Fruit fly (Drosophila melanogaster) whole organism, prepupa: Measurements from ENCODE around the gene CG43672.

Experiments used
- CG10631 ChIP-seq: fragments of 200-800 bp; sonication (Bioruptor generic); optimal IDR thresholded peaks from 2 replicates; lab custom pipeline; 2016; ENCODE audit warnings: missing biosample characterization, missing genetic modification characterization
- CG10669 ChIP-seq: fragments of 200-800 bp; sonication (Bioruptor generic); optimal IDR thresholded peaks from 3 replicates; lab custom pipeline; 2018; ENCODE audit warnings: missing biosample characterization, mild to moderate bottlenecking, missing genetic modification characterization, moderate library complexity
- CG11762 ChIP-seq: fragments of 200-800 bp; sonication (Bioruptor generic); optimal IDR thresholded peaks from 3 replicates; lab custom pipeline; 2016; ENCODE audit warnings: missing biosample characterization, missing genetic modification characterization; ENCODE audit not compliant: insufficient read depth
- CG11902 ChIP-seq: fragments of 200-800 bp; sonication (Bioruptor generic); optimal IDR thresholded peaks from 3 replicates; lab custom pipeline; 2016; ENCODE audit warnings: missing biosample characterization, missing genetic modification characterization
- CG15336 ChIP-seq: fragments of 200-800 bp; sonication (Bioruptor generic); IDR thresholded peaks from 2 replicates; pipeline ENCODE4 v1.3.6; 2022; ENCODE audit warnings: missing biosample characterization, missing genetic modification characterization
- CG3032 ChIP-seq: fragments of 200-800 bp; optimal IDR thresholded peaks from 2 replicates; lab custom pipeline; 2019; ENCODE audit warnings: missing biosample characterization, mild to moderate bottlenecking, missing genetic modification characterization, moderate library complexity
- CG31627 ChIP-seq: fragments of 200-800 bp; sonication (Bioruptor generic); optimal IDR thresholded peaks from 3 replicates; lab custom pipeline; 2016; ENCODE audit warnings: missing biosample characterization, missing genetic modification characterization
- CG34406 ChIP-seq: fragments of 200-800 bp; sonication (Bioruptor generic); optimal IDR thresholded peaks from 3 replicates; lab custom pipeline; 2016; ENCODE audit warnings: missing biosample characterization, missing genetic modification characterization
- CG3919 ChIP-seq: fragments of 200-800 bp; sonication (Bioruptor generic); optimal IDR thresholded peaks from 3 replicates; lab custom pipeline; 2016; ENCODE audit warnings: missing biosample characterization, missing genetic modification characterization
- CG4318 ChIP-seq: fragments of 200-800 bp; sonication (Bioruptor generic); optimal IDR thresholded peaks from 3 replicates; lab custom pipeline; 2017; ENCODE audit warnings: missing biosample characterization, mild to moderate bottlenecking, missing genetic modification characterization
- CG6163 ChIP-seq: fragments of 200-800 bp; sonication (Bioruptor generic); IDR thresholded peaks from 3 replicates; pipeline ENCODE4 v1.3.6; 2022; ENCODE audit warnings: missing biosample characterization, missing genetic modification characterization
- CG6276 ChIP-seq: fragments of 200-800 bp; sonication (Bioruptor generic); optimal IDR thresholded peaks from 2 replicates; lab custom pipeline; 2017; ENCODE audit warnings: missing biosample characterization, mild to moderate bottlenecking, missing genetic modification characterization
- CG6792 ChIP-seq: fragments of 200-800 bp; sonication (Bioruptor generic); optimal IDR thresholded peaks from 3 replicates; lab custom pipeline; 2016; ENCODE audit warnings: missing biosample characterization, missing genetic modification characterization
- CG8119 ChIP-seq: fragments of 200-800 bp; sonication (Bioruptor generic); IDR thresholded peaks from 3 replicates; pipeline ENCODE4 v1.3.6; 2022; ENCODE audit warnings: missing biosample characterization, missing genetic modification characterization
- CG8319 ChIP-seq: fragments of 200-800 bp; sonication (Bioruptor generic); optimal IDR thresholded peaks from 3 replicates; lab custom pipeline; 2016; ENCODE audit warnings: missing biosample characterization, missing genetic modification characterization
- CG8632 ChIP-seq: fragments of 200-800 bp; sonication (Bioruptor generic); optimal IDR thresholded peaks from 3 replicates; lab custom pipeline; 2016; ENCODE audit warnings: missing biosample characterization, missing genetic modification characterization
- CG9139 ChIP-seq: fragments of 200-800 bp; sonication (Bioruptor generic); optimal IDR thresholded peaks from 3 replicates; lab custom pipeline; 2017; ENCODE audit warnings: missing biosample characterization, mild to moderate bottlenecking, missing genetic modification characterization
- Eip75B ChIP-seq: fragments of 200-800 bp; sonication (Bioruptor generic); optimal IDR thresholded peaks from 3 replicates; lab custom pipeline; 2016; ENCODE audit warnings: missing biosample characterization, missing genetic modification characterization
- Eip78C ChIP-seq: fragments of 200-800 bp; sonication (Bioruptor generic); peaks from one replicate; lab custom pipeline; 2016; ENCODE audit warnings: missing biosample characterization, missing genetic modification characterization
- Eip93F ChIP-seq: fragments of 200-800 bp; sonication (Bioruptor generic); optimal IDR thresholded peaks from 2 replicates; lab custom pipeline; 2016; ENCODE audit warnings: missing biosample characterization, mild to moderate bottlenecking, missing genetic modification characterization
- Hr38 ChIP-seq: sonication (Bioruptor generic); optimal IDR thresholded peaks from 2 replicates; lab custom pipeline; 2016; ENCODE audit warnings: missing biosample characterization, missing genetic modification characterization
- Hr39 ChIP-seq: fragments of 200-800 bp; sonication (Bioruptor generic); optimal IDR thresholded peaks from 2 replicates; lab custom pipeline; 2016; ENCODE audit warnings: missing biosample characterization, missing genetic modification characterization
- Lpt ChIP-seq: fragments of 200-800 bp; sonication (Bioruptor generic); optimal IDR thresholded peaks from 3 replicates; lab custom pipeline; 2016; ENCODE audit warnings: missing biosample characterization, missing genetic modification characterization
- Smox ChIP-seq: fragments of 200-800 bp; sonication (Bioruptor generic); optimal IDR thresholded peaks from 3 replicates; lab custom pipeline; 2016; ENCODE audit warnings: missing biosample characterization, missing genetic modification characterization
- Sox15 ChIP-seq: fragments of 200-800 bp; sonication (Bioruptor generic); optimal IDR thresholded peaks from 3 replicates; lab custom pipeline; 2016; ENCODE audit warnings: missing biosample characterization, missing genetic modification characterization
- achi ChIP-seq: fragments of 200-800 bp; sonication (Bioruptor generic); optimal IDR thresholded peaks from 3 replicates; lab custom pipeline; 2016; ENCODE audit warnings: missing biosample characterization, missing genetic modification characterization
- acj6 ChIP-seq: fragments of 200-800 bp; sonication (Bioruptor generic); optimal IDR thresholded peaks from 3 replicates; lab custom pipeline; 2016; ENCODE audit warnings: missing biosample characterization, missing genetic modification characterization
- cyc ChIP-seq: fragments of 200-800 bp; sonication (Bioruptor generic); optimal IDR thresholded peaks from 3 replicates; lab custom pipeline; 2016; ENCODE audit warnings: missing biosample characterization, missing genetic modification characterization
- dac ChIP-seq: fragments of 200-800 bp; sonication (Bioruptor generic); optimal IDR thresholded peaks from 2 replicates; lab custom pipeline; 2017; ENCODE audit warnings: missing biosample characterization, mild to moderate bottlenecking, missing genetic modification characterization
- dsx ChIP-seq: fragments of 200-800 bp; optimal IDR thresholded peaks from 3 replicates; lab custom pipeline; 2019; ENCODE audit warnings: missing biosample characterization, mild to moderate bottlenecking, missing genetic modification characterization, moderate library complexity; ENCODE audit not compliant: poor library complexity, severe bottlenecking
- esn ChIP-seq: fragments of 200-800 bp; sonication (Bioruptor generic); optimal IDR thresholded peaks from 2 replicates; lab custom pipeline; 2016; ENCODE audit warnings: missing biosample characterization, mild to moderate bottlenecking, missing genetic modification characterization, moderate library complexity
- fd85E ChIP-seq: fragments of 200-800 bp; sonication (Bioruptor generic); optimal IDR thresholded peaks from 3 replicates; lab custom pipeline; 2016; ENCODE audit warnings: missing biosample characterization, missing genetic modification characterization
- fkh ChIP-seq: fragments of 200-800 bp; sonication (Bioruptor generic); optimal IDR thresholded peaks from 3 replicates; lab custom pipeline; 2017; ENCODE audit warnings: missing biosample characterization, mild to moderate bottlenecking, missing genetic modification characterization, moderate library complexity
- lz ChIP-seq: fragments of 200-800 bp; sonication (Bioruptor generic); optimal IDR thresholded peaks from 3 replicates; lab custom pipeline; 2016; ENCODE audit warnings: missing biosample characterization, missing genetic modification characterization
- net ChIP-seq: fragments of 200-800 bp; sonication (Bioruptor generic); optimal IDR thresholded peaks from 3 replicates; lab custom pipeline; 2016; ENCODE audit warnings: missing biosample characterization, missing genetic modification characterization
- pdm3 ChIP-seq: fragments of 200-800 bp; sonication (Bioruptor generic); optimal IDR thresholded peaks from 3 replicates; lab custom pipeline; 2016; ENCODE audit warnings: missing biosample characterization, missing genetic modification characterization
- salr ChIP-seq, 2 experiments: fragments of 200-800 bp; sonication (Bioruptor generic); optimal IDR thresholded peaks; 3 replicates each; lab custom pipeline; 2016 to 2018; ENCODE audit warnings: missing biosample characterization in 2 of 2, missing genetic modification characterization in 2 of 2, mild to moderate bottlenecking in 1 of 2
- spab ChIP-seq: fragments of 200-800 bp; sonication (Bioruptor generic); optimal IDR thresholded peaks from 2 replicates; lab custom pipeline; 2017; ENCODE audit warnings: missing biosample characterization, mild to moderate bottlenecking, missing genetic modification characterization, missing genetic modification reagents
- svp ChIP-seq: fragments of 200-800 bp; sonication (Bioruptor generic); peaks from one replicate; lab custom pipeline; 2016; ENCODE audit warnings: missing biosample characterization, missing genetic modification characterization
- vri ChIP-seq: fragments of 200-800 bp; sonication (Bioruptor generic); optimal IDR thresholded peaks from 3 replicates; lab custom pipeline; 2016; ENCODE audit warnings: missing biosample characterization, mild to moderate bottlenecking, missing genetic modification characterization

CG43672 gene

dm6 chrX:15760447-15761297, 12.1 kb upstream of the CG43672 start, which contains the start of the genes Graf and mRpL3:
Graf (minus strand) TSS chrX:15760733.
mRpL3 (plus strand) TSS chrX:15761248.
- TF ChIP-seq spab, result no peak
- peak; percentile 3 for TF ChIP-seq lz (GFP tag; lab: Kevin White, UChicago)
- peak; percentile 36 for TF ChIP-seq fkh (GFP tag; lab: Kevin White, UChicago)
- peak; percentile 53 for TF ChIP-seq Eip78C
- peak; percentile 21 for TF ChIP-seq cyc

dm6 chrX:15761298-15761640, 11.5 kb upstream of the CG43672 start:
- TF ChIP-seq CG6792 (GFP tag; lab: Kevin White, UChicago), result no peak
- TF ChIP-seq CG11762, result no peak
- no peak for TF ChIP-seq CG8319
- TF ChIP-seq fkh (GFP tag; lab: Kevin White, UChicago), result no peak
- TF ChIP-seq cyc, result no peak
- no peak for TF ChIP-seq Smox (GFP tag; lab: Kevin White, UChicago)
- TF ChIP-seq CG10669, result no peak
- TF ChIP-seq CG3032 (tag; lab: Kevin White, UChicago), result no peak
- no peak for TF ChIP-seq Hr39 (GFP tag; lab: Kevin White, UChicago)
- TF ChIP-seq salr (GFP tag; optimal IDR thresholded peaks at IDR 0.05; lab: Kevin White, UChicago), result no peak
- no peak for TF ChIP-seq fd85E (GFP tag; lab: Kevin White, UChicago)
- no peak for TF ChIP-seq net
- TF ChIP-seq CG9139, result no peak

- no peak for TF ChIP-seq CG8632 (GFP tag; lab: Kevin White, UChicago)
- TF ChIP-seq pdm3, result no peak
- TF ChIP-seq net, result no peak
- TF ChIP-seq achi (GFP tag; lab: Kevin White, UChicago), result no peak
- no peak for TF ChIP-seq Hr38 (GFP tag; lab: Kevin White, UChicago)
- TF ChIP-seq CG31627, result no peak
- TF ChIP-seq CG8319, result no peak
- no peak for TF ChIP-seq salr (GFP tag; optimal IDR thresholded peaks at IDR 0.05; lab: Kevin White, UChicago)
- no peak for TF ChIP-seq dac (GFP tag; lab: Kevin White, UChicago)
- no peak for TF ChIP-seq CG6276 (GFP tag; lab: Kevin White, UChicago)
- no peak for TF ChIP-seq CG11902 (GFP tag; lab: Kevin White, UChicago)
- TF ChIP-seq CG10631 (GFP tag; lab: Kevin White, UChicago), result no peak
- TF ChIP-seq Eip93F (GFP tag; lab: Kevin White, UChicago), result no peak
- TF ChIP-seq CG6792 (GFP tag; lab: Kevin White, UChicago), result no peak
Observed at dm6 chrX:15762723-15763122, 10.0 kb upstream of the CG43672 start, which contains the start of gene Polr3A. Polr3A (plus strand) TSS chrX:15762956.

- TF ChIP-seq cyc, result no peak
- no peak for TF ChIP-seq fd85E (GFP tag; lab: Kevin White, UChicago)
- TF ChIP-seq CG9139, result no peak
- TF ChIP-seq CG4318, result no peak
Observed at dm6 chrX:15766395-15766866, 6.3 kb upstream of the CG43672 start, which contains the start of gene CG8952. CG8952 (minus strand) TSS chrX:15766445.

dm6 chrX:15769457-15769856, 3.3 kb upstream of the CG43672 start, which contains the start of gene CG33172:
CG33172 (plus strand) TSS chrX:15769664.
- no peak for TF ChIP-seq CG6163 (GFP tag; lab: Robert Waterston, UW)
- no peak for TF ChIP-seq acj6 (GFP tag; lab: Kevin White, UChicago)
- no peak for TF ChIP-seq fd85E (GFP tag; lab: Kevin White, UChicago)
- TF ChIP-seq dsx (GFP tag; lab: Kevin White, UChicago), result no peak
- no peak for TF ChIP-seq Eip93F (GFP tag; lab: Kevin White, UChicago)
- no peak for TF ChIP-seq salr (GFP tag; optimal IDR thresholded peaks at IDR 0.05; lab: Kevin White, UChicago)
- no peak for TF ChIP-seq Sox15 (GFP tag; lab: Kevin White, UChicago)
- no peak for TF ChIP-seq CG15336 (GFP tag; lab: Robert Waterston, UW)
- TF ChIP-seq vri (GFP tag; lab: Kevin White, UChicago), result no peak
- TF ChIP-seq dac (GFP tag; lab: Kevin White, UChicago), result no peak
- no peak for TF ChIP-seq CG34406
- TF ChIP-seq CG3919 (GFP tag; lab: Kevin White, UChicago), result no peak
- no peak for TF ChIP-seq svp
- TF ChIP-seq Eip75B (GFP tag; lab: Kevin White, UChicago), result no peak
- no peak for TF ChIP-seq esn (GFP tag; lab: Kevin White, UChicago)
- TF ChIP-seq Lpt (GFP tag; lab: Kevin White, UChicago), result no peak
- no peak for TF ChIP-seq CG8119
- TF ChIP-seq, all 60 proteins: peak for 0
